Fruit fly (Drosophila melanogaster): ENCODE measurements around the gene Teh3.

Teh3 gene

dm6 chr3L:4225647-4226470 is 41.4 kb upstream of the Teh3 start (continued):
- TF ChIP-seq cwo (GFP tag; optimal IDR thresholded peaks at IDR 0.05) (peak; percentile 63), gce (GFP tag; IDR thresholded peaks at IDR 0.05) (0 out of 3 replicates have a peak, but pooled peaks have one; percentile 33), sd (tag; optimal IDR thresholded peaks at IDR 0.05) (peak; percentile 75), aop (GFP tag; IDR thresholded peaks at IDR 0.05) (0 out of 2 replicates have a peak, but pooled peaks have one; percentile 41), CG5245 (GFP tag; optimal IDR thresholded peaks at IDR 0.05) (no peak), CG10147 (GFP tag; optimal IDR thresholded peaks at IDR 0.05) (no peak), Hr78 (GFP tag; optimal IDR thresholded peaks at IDR 0.05) (peak in 1 of 2 experiments; percentile 82), CG13287 (GFP tag; IDR thresholded peaks at IDR 0.05; ENCODE audit: partially characterized antibody) (0 out of 2 replicates have a peak, but pooled peaks have one; percentile 5), sug (tag; optimal IDR thresholded peaks at IDR 0.05) (peak; percentile 72), CG3995 (GFP tag; optimal IDR thresholded peaks at IDR 0.05) (no peak), CG34376 (GFP tag; optimal IDR thresholded peaks at IDR 0.05) (peak; percentile 67), kni (GFP tag; optimal IDR thresholded peaks at IDR 0.05) (peak; percentile 7), sr (GFP tag; IDR thresholded peaks at IDR 0.05) (peak; percentile 82; the same call in 2 of the 3 replicates), gsb-n (tag; optimal IDR thresholded peaks at IDR 0.05) (no peak), CG1603 (tag; optimal IDR thresholded peaks at IDR 0.05) (no peak), Hmr (GFP tag; optimal IDR thresholded peaks at IDR 0.05) (no peak)

dm6 chr3L:4221792-4222191 is 37.3 kb upstream of the Teh3 start:
- TF ChIP-seq CG6813 (GFP tag; optimal IDR thresholded peaks at IDR 0.05) (no peak), Pdp1 (GFP tag; optimal IDR thresholded peaks at IDR 0.05) (peak in 1 of 2 experiments; percentile 60), Oli (tag; optimal IDR thresholded peaks at IDR 0.05) (no peak), CG34376 (GFP tag; optimal IDR thresholded peaks at IDR 0.05) (peak; percentile 2), mirr (GFP tag; optimal IDR thresholded peaks at IDR 0.05) (peak; percentile 22), org-1 (GFP tag; optimal IDR thresholded peaks at IDR 0.05) (no peak), Med (GFP tag) (peak; percentile 75), CG13624 (GFP tag; optimal IDR thresholded peaks at IDR 0.05) (peak; percentile 78), grn (GFP tag; optimal IDR thresholded peaks at IDR 0.05) (peak; percentile 70), CG17385 (GFP tag; optimal IDR thresholded peaks at IDR 0.05) (no peak), exex (tag; optimal IDR thresholded peaks at IDR 0.05) (peak; percentile 17), GATAe (GFP tag; conservative IDR thresholded peaks at IDR 0.05) (0 out of 2 replicates have a peak, but pooled peaks have one; percentile 11), Atf6 (GFP tag; IDR thresholded peaks at IDR 0.05) (no peak)

- TF ChIP-seq tll (GFP tag; optimal IDR thresholded peaks at IDR 0.05), result no peak
- TF ChIP-seq Nf-YC (tag; optimal IDR thresholded peaks at IDR 0.05), result peak; percentile 34
- TF ChIP-seq CG10959 (GFP tag; IDR thresholded peaks at IDR 0.05), result no peak
- TF ChIP-seq CG32767 (GFP tag; IDR thresholded peaks at IDR 0.05), result no peak
- TF ChIP-seq Hmr (GFP tag; optimal IDR thresholded peaks at IDR 0.05), result peak; percentile 34
- peak; percentile 95 for TF ChIP-seq sug (tag; optimal IDR thresholded peaks at IDR 0.05)
- TF ChIP-seq GATAe (GFP tag; conservative IDR thresholded peaks at IDR 0.05), result no peak
- TF ChIP-seq CG13894 (tag; optimal IDR thresholded peaks at IDR 0.05), result peak; percentile 95
- peak; percentile 0 for TF ChIP-seq odd (GFP tag; optimal IDR thresholded peaks at IDR 0.05)
- TF ChIP-seq Hr78 (GFP tag; optimal IDR thresholded peaks at IDR 0.05), result peak in 1 of 2 experiments; percentile 82
- no peak for TF ChIP-seq CG12236 (GFP tag; optimal IDR thresholded peaks at IDR 0.05)
- peak; percentile 37 for TF ChIP-seq CrebB (tag; optimal IDR thresholded peaks at IDR 0.05)
- TF ChIP-seq CG1024 (GFP tag; IDR thresholded peaks at IDR 0.05), result no peak
- TF ChIP-seq so (GFP tag; IDR thresholded peaks at IDR 0.05), result 0 out of 3 replicates have a peak, but pooled peaks have one; percentile 41
- peak; percentile 93 for TF ChIP-seq abd-A (tag; optimal IDR thresholded peaks at IDR 0.05)
- no peak for TF ChIP-seq CG10147 (GFP tag; optimal IDR thresholded peaks at IDR 0.05)
- no peak for TF ChIP-seq Abd-B (GFP tag; optimal IDR thresholded peaks at IDR 0.05)
- TF ChIP-seq al (GFP tag; IDR thresholded peaks at IDR 0.05), result no peak
- no peak for TF ChIP-seq Dip2 (GFP tag; IDR thresholded peaks at IDR 0.05)
- no peak for TF ChIP-seq CG14667 (GFP tag; IDR thresholded peaks at IDR 0.05)
- peak; percentile 14 for TF ChIP-seq CG5180 (GFP tag; optimal IDR thresholded peaks at IDR 0.05)
Measured at dm6 chr3L:4221226-4221770, 36.8 kb upstream of the Teh3 start.

Data from whole organism, embryonic.